Worm (Caenorhabditis elegans): ENCODE measurements around the gene F21F8.5.
A peak's percentile ranks its signal among the peaks of the same experiment; 100 is the strongest.

The F21F8.5 gene

ce11 chrV:8228712-8229119, 37.4 kb downstream of the F21F8.5 start (continued):
- TF ChIP-seq let-607 (tag; optimal IDR thresholded peaks at IDR 0.05), result peak; percentile 19 to 22
- no peak for TF ChIP-seq nhr-179 (tag; optimal IDR thresholded peaks at IDR 0.05)
- 0 out of 2 replicates have a peak, but pooled peaks have one; percentile 20 for TF ChIP-seq cebp-1 (GFP tag; IDR thresholded peaks at IDR 0.05)
- TF ChIP-seq cebp-1 (tag; optimal IDR thresholded peaks at IDR 0.05), result no peak
- TF ChIP-seq F57A8.1 (GFP tag; optimal IDR thresholded peaks at IDR 0.05), result no peak
- peak; percentile 74 for TF ChIP-seq mel-28 (tag; optimal IDR thresholded peaks at IDR 0.05; ENCODE audit: borderline replicate concordance)
- TF ChIP-seq Y79H2A.3 (GFP tag; conservative IDR thresholded peaks at IDR 0.05), result 0 out of 2 replicates have a peak, but pooled peaks have one; percentile 65
- TF ChIP-seq F49E8.2 (tag; optimal IDR thresholded peaks at IDR 0.05; ENCODE audit: insufficient read depth), result peak; percentile 96
- peak; percentile 66 for TF ChIP-seq xnd-1 (tag; optimal IDR thresholded peaks at IDR 0.05)
- TF ChIP-seq chd-7 (tag; optimal IDR thresholded peaks at IDR 0.05), result peak; percentile 74
- TF ChIP-seq ceh-100 (GFP tag; IDR thresholded peaks at IDR 0.05), result peak; percentile 92
- peak; percentile 86 for TF ChIP-seq lin-54 (GFP tag; optimal IDR thresholded peaks at IDR 0.05)
- peak; percentile 99 for TF ChIP-seq snpc-1.1 (tag; optimal IDR thresholded peaks at IDR 0.05; ENCODE audit: insufficient read depth)
- TF ChIP-seq nhr-120 (GFP tag; IDR thresholded peaks at IDR 0.05), result no peak
- TF ChIP-seq rpc-1 (optimal IDR thresholded peaks at IDR 0.05), result peak; percentile 14
- peak; percentile 23 for TF ChIP-seq rpc-1 (tag; optimal IDR thresholded peaks at IDR 0.05)
- TF ChIP-seq pbrm-1 (GFP tag; IDR thresholded peaks at IDR 0.05), result peak; percentile 100
- peak; percentile 99 for TF ChIP-seq snpc-3.4 (tag; optimal IDR thresholded peaks at IDR 0.05)
- peak; percentile 89 for TF ChIP-seq ZK185.1 (tag; optimal IDR thresholded peaks at IDR 0.05; ENCODE audit: poor library complexity, severe bottlenecking)
- no peak for TF ChIP-seq ceh-40 (GFP tag; IDR thresholded peaks at IDR 0.05)
- TF ChIP-seq tbx-9 (tag; optimal IDR thresholded peaks at IDR 0.05; ENCODE audit: borderline replicate concordance), result no peak
- no peak for TF ChIP-seq lag-1 (GFP tag; IDR thresholded peaks at IDR 0.05)
- peak in 1 of 2 experiments; percentile 83 for TF ChIP-seq rec-8 (tag; optimal IDR thresholded peaks at IDR 0.05)
- TF ChIP-seq ztf-6 (GFP tag; IDR thresholded peaks at IDR 0.05), result no peak
- TF ChIP-seq aptf-2 (GFP tag; conservative IDR thresholded peaks at IDR 0.05), result 0 out of 2 replicates have a peak, but pooled peaks have one; percentile 53
- TF ChIP-seq mes-4 (tag; optimal IDR thresholded peaks at IDR 0.05), result peak; percentile 36
- peak; percentile 31 for TF ChIP-seq lsy-27 (tag; optimal IDR thresholded peaks at IDR 0.05; ENCODE audit: borderline replicate concordance, insufficient read depth)
- TF ChIP-seq snpc-1.3 (tag; optimal IDR thresholded peaks at IDR 0.05; ENCODE audit: insufficient read depth), result peak; percentile 98
- peak; percentile 52 for TF ChIP-seq die-1 (tag; optimal IDR thresholded peaks at IDR 0.05)
- TF ChIP-seq Y53G8AR.9 (GFP tag; conservative IDR thresholded peaks at IDR 0.05), result peak; percentile 86
- TF ChIP-seq hrde-1 (tag; optimal IDR thresholded peaks at IDR 0.05; ENCODE audit: borderline replicate concordance), result peak; percentile 90

DNA sequence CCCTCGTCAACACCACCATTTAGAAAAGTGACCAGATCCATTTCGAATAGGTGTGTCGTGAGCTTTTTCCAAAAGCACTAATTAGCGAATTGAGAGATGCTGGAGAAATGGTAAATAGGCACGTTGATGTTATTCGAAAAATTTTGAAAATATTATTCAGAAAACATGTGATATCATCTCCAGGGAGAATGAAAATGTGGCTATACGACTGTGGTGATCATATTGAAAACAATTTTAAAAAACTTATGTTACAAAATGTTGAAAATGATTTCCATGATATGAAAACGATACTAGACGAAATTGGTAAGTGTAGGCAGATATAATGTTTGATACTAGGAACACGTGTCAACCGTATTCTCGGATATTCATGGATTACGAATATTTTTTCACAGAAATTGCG, 39.3 kb downstream of the F21F8.5 start, which contains the start of gene K07C11.10:
Gene K07C11.10 (minus strand): TSS at position 101 of the 400 bp plus-strand sequence.
- TF ChIP-seq bed-1 (GFP tag; IDR thresholded peaks at IDR 0.05) (no peak), dpff-1 (tag; optimal IDR thresholded peaks at IDR 0.05) (no peak), madf-10 (tag; optimal IDR thresholded peaks at IDR 0.05) (no peak)

ce11 chrV:8224634-8225033, 41.5 kb downstream of the F21F8.5 start, which contains the start of gene pax-1:
pax-1 (plus strand) TSS chrV:8224934.
- TF ChIP-seq ztf-18 (tag; optimal IDR thresholded peaks at IDR 0.05) (no peak), K12H6.12 (tag; optimal IDR thresholded peaks at IDR 0.05) (no peak), nhr-90 (tag; optimal IDR thresholded peaks at IDR 0.05) (no peak), cebp-2 (GFP tag; IDR thresholded peaks at IDR 0.05) (no peak), F37B4.10 (GFP tag; IDR thresholded peaks at IDR 0.05) (no peak), Y67H2A.10 (GFP tag; conservative IDR thresholded peaks at IDR 0.05) (no peak), lin-54 (GFP tag; optimal IDR thresholded peaks at IDR 0.05) (no peak), ceh-79 (tag; optimal IDR thresholded peaks at IDR 0.05) (no peak), xnd-1 (tag; optimal IDR thresholded peaks at IDR 0.05) (no peak), madf-10 (tag; optimal IDR thresholded peaks at IDR 0.05) (no peak), C17E4.6 (GFP tag; IDR thresholded peaks at IDR 0.05) (no peak), attf-5 (GFP tag; optimal IDR thresholded peaks at IDR 0.05) (no peak), snpc-3.4 (tag; optimal IDR thresholded peaks at IDR 0.05) (no peak), lir-1 (GFP tag; conservative IDR thresholded peaks at IDR 0.05) (no peak)

Data from whole organism, young adult.